Worm (Caenorhabditis elegans): ENCODE measurements around the gene cfap-36.

- no peak for TF ChIP-seq flt-1 (GFP tag; IDR thresholded peaks at IDR 0.05)
- TF ChIP-seq T22C8.4 (GFP tag; IDR thresholded peaks at IDR 0.05), result no peak
- TF ChIP-seq ztf-29 (GFP tag; IDR thresholded peaks at IDR 0.05), result no peak
Measured at ce11 chrV:122750-123149, 49.3 kb downstream of the cfap-36 start, which contains the start of gene cgp-1.
